Worm (Caenorhabditis elegans): ENCODE data around the gene srt-39.

- no peak for TF ChIP-seq unc-55 (GFP tag; optimal IDR thresholded peaks at IDR 0.05)
- TF ChIP-seq elt-2 (tag; optimal IDR thresholded peaks at IDR 0.05): no peak
- TF ChIP-seq pag-3 (tag; optimal IDR thresholded peaks at IDR 0.05; ENCODE audit: borderline replicate concordance): no peak
- TF ChIP-seq nhr-11 (tag; optimal IDR thresholded peaks at IDR 0.05): no peak
- TF ChIP-seq ahr-1 (tag; optimal IDR thresholded peaks at IDR 0.05): no peak
- no peak for TF ChIP-seq unc-3 (GFP tag; conservative IDR thresholded peaks at IDR 0.05)
- TF ChIP-seq unc-3 (tag; optimal IDR thresholded peaks at IDR 0.05): no peak
- TF ChIP-seq Y22D7AL.16 (tag; optimal IDR thresholded peaks at IDR 0.05): no peak
- no peak for TF ChIP-seq pha-4 (tag; optimal IDR thresholded peaks at IDR 0.05)
- no peak for TF ChIP-seq ama-1 (optimal IDR thresholded peaks at IDR 0.05)
- TF ChIP-seq elt-4 (tag; optimal IDR thresholded peaks at IDR 0.05): no peak
- TF ChIP-seq fkh-10 (GFP tag; optimal IDR thresholded peaks at IDR 0.05): no peak
Measured at ce11 chrV:12478111-12478510, 6.6 kb upstream of the srt-39 start, which contains the start of gene atn-1.
